Fruit fly (Drosophila melanogaster): ENCODE results near the gene Nemp.

Nemp gene

DNA sequence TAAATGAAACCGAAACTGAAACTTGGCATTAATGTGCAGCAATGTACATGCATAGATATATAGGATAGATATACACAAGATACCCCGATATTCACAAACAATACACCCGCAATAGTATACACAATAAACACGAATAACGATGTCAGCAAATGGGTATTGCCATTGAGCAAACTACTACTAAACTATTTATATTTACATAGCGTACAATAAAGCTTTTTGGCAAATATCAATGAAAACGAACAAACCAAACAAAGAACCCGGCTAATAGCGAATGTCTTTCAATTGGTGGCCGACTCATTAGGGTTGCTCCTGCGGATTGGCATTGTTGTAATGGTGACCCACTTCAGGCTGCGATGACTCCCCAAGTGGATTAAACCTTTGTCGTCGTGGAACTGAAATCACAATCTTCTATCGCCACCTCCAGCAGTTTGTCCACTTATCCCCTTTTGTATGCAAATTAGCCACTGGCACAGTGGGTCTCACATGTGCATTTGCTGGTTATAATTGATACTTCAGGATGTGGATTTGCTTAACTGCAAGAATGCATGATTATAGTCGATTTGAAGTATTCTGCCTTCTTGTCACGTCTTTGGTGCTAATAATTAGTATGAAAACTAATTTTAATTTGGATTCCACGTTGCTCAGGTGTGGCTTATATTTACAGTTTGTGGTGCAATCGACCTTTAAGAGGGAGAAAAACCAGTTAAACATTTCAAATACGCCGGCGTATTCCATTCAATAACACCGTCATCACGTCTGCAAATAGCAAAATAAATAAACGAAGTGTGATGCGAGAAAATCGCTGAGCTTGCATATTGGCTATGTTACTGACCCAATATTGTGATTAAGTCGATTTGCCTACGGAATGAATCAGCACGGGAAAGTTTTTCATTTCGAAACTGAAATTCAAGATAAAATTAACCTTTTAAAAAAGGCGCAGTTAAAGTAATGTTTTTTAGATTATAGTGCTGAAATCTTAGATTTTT is 4.4 kb downstream of the Nemp start:
- TF ChIP-seq eg (GFP tag; IDR thresholded peaks at IDR 0.05) (0 out of 3 replicates have a peak, but pooled peaks have one; percentile 27), CG15336 (GFP tag; IDR thresholded peaks at IDR 0.05) (peak; percentile 44; the same call in 1 of the 2 replicates), fkh (GFP tag; optimal IDR thresholded peaks at IDR 0.05) (peak; percentile 82), dsx (GFP tag; optimal IDR thresholded peaks at IDR 0.05; ENCODE audit: poor library complexity, severe bottlenecking) (peak; percentile 28), Eip75B (GFP tag; optimal IDR thresholded peaks at IDR 0.05) (peak; percentile 61), Eip93F (GFP tag; optimal IDR thresholded peaks at IDR 0.05) (peak; percentile 27), CG11294 (GFP tag; IDR thresholded peaks at IDR 0.05) (no peak; the same call in 1 of the 2 replicates), CG16779 (tag; optimal IDR thresholded peaks at IDR 0.05) (peak; percentile 48), topi (GFP tag; optimal IDR thresholded peaks at IDR 0.05) (peak; percentile 36), svp (GFP tag) (peak; percentile 82), Hr4 (GFP tag; optimal IDR thresholded peaks at IDR 0.05) (peak; percentile 85), CG3919 (GFP tag; optimal IDR thresholded peaks at IDR 0.05) (no peak), Sox14 (GFP tag; optimal IDR thresholded peaks at IDR 0.05) (peak; percentile 13), net (GFP tag; optimal IDR thresholded peaks at IDR 0.05) (peak; percentile 41), lz (GFP tag; optimal IDR thresholded peaks at IDR 0.05) (peak; percentile 44), Met (GFP tag; optimal IDR thresholded peaks at IDR 0.05) (peak; percentile 69), Eip78C (GFP tag) (peak; percentile 91), CG31627 (GFP tag; optimal IDR thresholded peaks at IDR 0.05) (no peak), Ets21C (GFP tag; optimal IDR thresholded peaks at IDR 0.05) (no peak)

DNA sequence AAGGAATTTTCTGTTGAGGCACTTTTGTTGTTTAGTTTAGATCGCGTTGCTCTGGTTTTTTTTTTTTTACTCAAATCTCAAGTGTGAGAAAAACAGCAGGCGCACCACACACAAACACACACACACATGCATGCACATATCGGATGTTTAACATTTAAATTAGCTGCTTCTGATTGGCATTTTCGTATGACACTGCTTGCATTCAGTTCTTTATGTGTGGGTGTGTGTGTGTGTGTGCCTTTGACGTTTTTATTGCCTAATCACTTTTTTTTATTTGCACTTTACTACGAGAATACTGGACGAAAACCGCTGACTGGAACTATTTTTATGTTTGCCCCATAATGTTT is 6.4 kb downstream of the Nemp start:
- TF ChIP-seq CG7368 (GFP tag; optimal IDR thresholded peaks at IDR 0.05) = no peak
- TF ChIP-seq CG11294 (GFP tag; IDR thresholded peaks at IDR 0.05) = no peak
- no peak for TF ChIP-seq CG9139 (GFP tag; optimal IDR thresholded peaks at IDR 0.05)
- no peak for TF ChIP-seq CG8632 (GFP tag; optimal IDR thresholded peaks at IDR 0.05)
- no peak for TF ChIP-seq pdm3 (GFP tag; optimal IDR thresholded peaks at IDR 0.05)
- no peak for TF ChIP-seq dac (GFP tag; optimal IDR thresholded peaks at IDR 0.05)
- no peak for TF ChIP-seq CG6792 (GFP tag; optimal IDR thresholded peaks at IDR 0.05)
- no peak for TF ChIP-seq CG11762 (GFP tag; optimal IDR thresholded peaks at IDR 0.05; ENCODE audit: insufficient read depth)
- TF ChIP-seq fd85E (GFP tag; optimal IDR thresholded peaks at IDR 0.05) = no peak
- TF ChIP-seq net (GFP tag; optimal IDR thresholded peaks at IDR 0.05) = no peak
- TF ChIP-seq ss (GFP tag; optimal IDR thresholded peaks at IDR 0.05) = no peak
- no peak for TF ChIP-seq salr (GFP tag; optimal IDR thresholded peaks at IDR 0.05)
- TF ChIP-seq Eip75B (GFP tag; optimal IDR thresholded peaks at IDR 0.05) = no peak
- TF ChIP-seq fkh (GFP tag; optimal IDR thresholded peaks at IDR 0.05) = no peak
- TF ChIP-seq CG31627 (GFP tag; optimal IDR thresholded peaks at IDR 0.05) = no peak
- TF ChIP-seq Gug (GFP tag; IDR thresholded peaks at IDR 0.05) = no peak

dm6 chrX:16647737-16648434 is 6.9 kb downstream of the Nemp start:
- TF ChIP-seq CG34406 (GFP tag; optimal IDR thresholded peaks at IDR 0.05) (no peak), CG3919 (GFP tag; optimal IDR thresholded peaks at IDR 0.05) (no peak), CG10669 (GFP tag; optimal IDR thresholded peaks at IDR 0.05) (no peak), CG4318 (GFP tag; optimal IDR thresholded peaks at IDR 0.05) (no peak), ss (GFP tag; optimal IDR thresholded peaks at IDR 0.05) (peak; percentile 55 to 57), Blimp-1 (GFP tag; optimal IDR thresholded peaks at IDR 0.05) (no peak), net (GFP tag; optimal IDR thresholded peaks at IDR 0.05) (no peak), dsx (GFP tag; optimal IDR thresholded peaks at IDR 0.05; ENCODE audit: poor library complexity, severe bottlenecking) (no peak), CG11902 (GFP tag; optimal IDR thresholded peaks at IDR 0.05) (no peak), acj6 (GFP tag; optimal IDR thresholded peaks at IDR 0.05) (no peak), vri (GFP tag; optimal IDR thresholded peaks at IDR 0.05) (peak; percentile 77), CG11294 (GFP tag; IDR thresholded peaks at IDR 0.05) (no peak), CG11762 (GFP tag; optimal IDR thresholded peaks at IDR 0.05; ENCODE audit: insufficient read depth) (no peak), spab (GFP tag; optimal IDR thresholded peaks at IDR 0.05) (no peak), CG10631 (GFP tag; optimal IDR thresholded peaks at IDR 0.05) (no peak), CG32006 (GFP tag; optimal IDR thresholded peaks at IDR 0.05) (no peak), eg (GFP tag; IDR thresholded peaks at IDR 0.05) (peak; percentile 40; the same call in 2 of the 3 replicates), Sox14 (GFP tag; optimal IDR thresholded peaks at IDR 0.05) (no peak), CG6854 (GFP tag; optimal IDR thresholded peaks at IDR 0.05) (peak; percentile 77), CG8319 (GFP tag; optimal IDR thresholded peaks at IDR 0.05) (no peak), CG8119 (GFP tag; IDR thresholded peaks at IDR 0.05) (0 out of 3 replicates have a peak, but pooled peaks have one; percentile 38), CG31627 (GFP tag; optimal IDR thresholded peaks at IDR 0.05) (no peak), salr (GFP tag; optimal IDR thresholded peaks at IDR 0.05) (no peak), Hr4 (GFP tag; optimal IDR thresholded peaks at IDR 0.05) (no peak)
